Worm (Caenorhabditis elegans) whole organism, L4 larva: Measurements from ENCODE around the gene taf-11.1.

ENCODE experiments used
- F37D6.2 ChIP-seq: sonication (generic microtip); optimal IDR thresholded peaks from 2 replicates; lab custom pipeline; 2016; ENCODE audit warnings: mild to moderate bottlenecking, missing genetic modification characterization, missing compliant biosample characterization
- T26A8.4 ChIP-seq: fragments of 200-800 bp; sonication (Bioruptor generic); IDR thresholded peaks from 2 replicates; pipeline ENCODE4 v1.3.6; 2022; ENCODE audit warnings: missing genetic modification characterization, missing compliant biosample characterization
- Y48G9A.11 ChIP-seq: fragments of 200-800 bp; sonication (Bioruptor generic); IDR thresholded peaks from 2 replicates; pipeline ENCODE4 v1.3.6; 2022; ENCODE audit warnings: missing genetic modification reagents, missing genetic modification characterization, missing compliant biosample characterization
- ZK546.5 ChIP-seq, 2 experiments: sonication (generic microtip); optimal IDR thresholded peaks; 2 replicates each; lab custom pipeline; 2017; ENCODE audit warnings: missing biosample characterization in 2 of 2, missing genetic modification characterization in 2 of 2
- aha-1 ChIP-seq: fragments of 150-350 bp; peaks from one replicate; lab custom pipeline; 2014; ENCODE audit warnings: missing biosample characterization, missing genetic modification characterization
- attf-4 ChIP-seq: sonication (generic microtip); optimal IDR thresholded peaks from 3 replicates; lab custom pipeline; 2017; ENCODE audit warnings: missing biosample characterization, missing genetic modification characterization
- cey-2 ChIP-seq: sonication (generic microtip); optimal IDR thresholded peaks from 3 replicates; lab custom pipeline; 2017; ENCODE audit warnings: missing genetic modification characterization, mild to moderate bottlenecking, missing compliant biosample characterization, antibody characterized with exemption, borderline replicate concordance; ENCODE audit not compliant: insufficient read depth
- duxl-1 ChIP-seq: sonication (generic microtip); optimal IDR thresholded peaks from 2 replicates; lab custom pipeline; 2016; ENCODE audit warnings: mild to moderate bottlenecking, missing genetic modification characterization, moderate library complexity, missing compliant biosample characterization; ENCODE audit not compliant: poor library complexity
- egl-43 ChIP-seq: fragments of 200-800 bp; sonication (Bioruptor generic); IDR thresholded peaks from 2 replicates; pipeline ENCODE4 v1.3.6; 2022; ENCODE audit warnings: missing genetic modification reagents, missing genetic modification characterization, missing compliant biosample characterization
- fkh-10 ChIP-seq: fragments of 150-350 bp; optimal IDR thresholded peaks from 2 replicates; lab custom pipeline; 2014; ENCODE audit warnings: missing biosample characterization, missing genetic modification reagents, missing genetic modification characterization
- fos-1 ChIP-seq: fragments of 150-350 bp; optimal IDR thresholded peaks from 2 replicates; lab custom pipeline; 2014; ENCODE audit warnings: missing biosample characterization, missing genetic modification characterization
- hif-1 ChIP-seq, 2 experiments: sonication (generic microtip); optimal IDR thresholded peaks; 2 replicates each; lab custom pipeline; 2016 to 2017; ENCODE audit warnings: missing compliant biosample characterization in 2 of 2, missing genetic modification characterization in 2 of 2, missing genetic modification reagents in 2 of 2, missing genotype in 2 of 2, mild to moderate bottlenecking in 1 of 2
- hlh-11 ChIP-seq: fragments of 200-800 bp; sonication (Bioruptor generic); optimal IDR thresholded peaks from 2 replicates; lab custom pipeline; 2018; ENCODE audit warnings: mild to moderate bottlenecking, missing genetic modification characterization, missing compliant biosample characterization
- hmg-1.1 ChIP-seq: fragments of 200-800 bp; sonication (Bioruptor generic); IDR thresholded peaks from 2 replicates; pipeline ENCODE4 v1.3.6; 2022; ENCODE audit warnings: missing genetic modification reagents, missing genetic modification characterization, missing compliant biosample characterization
- jun-1 ChIP-seq: fragments of 150-350 bp; optimal IDR thresholded peaks from 2 replicates; lab custom pipeline; 2014; ENCODE audit warnings: missing biosample characterization, missing genetic modification reagents, missing genetic modification characterization
- lin-13 ChIP-seq: fragments of 150-350 bp; optimal IDR thresholded peaks from 2 replicates; lab custom pipeline; 2014; ENCODE audit warnings: missing biosample characterization, missing genetic modification reagents, missing genetic modification characterization
- lin-29 ChIP-seq: fragments of 200-800 bp; sonication (Bioruptor generic); IDR thresholded peaks from 2 replicates; pipeline ENCODE4 v1.3.6; 2022; ENCODE audit warnings: missing genetic modification reagents, missing genetic modification characterization, missing compliant biosample characterization
- lin-38 ChIP-seq: fragments of 200-800 bp; sonication (Bioruptor generic); IDR thresholded peaks from 2 replicates; pipeline ENCODE4 v1.3.6; 2022; ENCODE audit warnings: missing genetic modification reagents, missing genetic modification characterization, missing compliant biosample characterization
- lin-39 ChIP-seq: fragments of 150-350 bp; optimal IDR thresholded peaks from 2 replicates; lab custom pipeline; 2014; ENCODE audit warnings: missing biosample characterization, missing genetic modification reagents, missing genetic modification characterization
- lsy-2 ChIP-seq, 2 experiments: fragments of 150-350 bp in 1 of 2; sonication (generic microtip) in 1 of 2; optimal IDR thresholded peaks; 2 replicates each; lab custom pipeline; 2014 to 2017; ENCODE audit warnings: missing biosample characterization in 2 of 2, missing genetic modification characterization in 2 of 2
- madf-9 ChIP-seq: fragments of 200-800 bp; sonication (Bioruptor generic); conservative IDR thresholded peaks from 2 replicates; pipeline ENCODE4 v1.3.6; 2022; ENCODE audit warnings: missing genetic modification reagents, missing genetic modification characterization, missing compliant biosample characterization
- mdl-1 ChIP-seq, 2 experiments: fragments of 150-350 bp in 1 of 2; sonication (generic microtip) in 1 of 2; optimal IDR thresholded peaks; 2 replicates each; lab custom pipeline; 2014 to 2017; ENCODE audit warnings: missing biosample characterization in 2 of 2, missing genetic modification characterization in 2 of 2
- mep-1 ChIP-seq: fragments of 150-350 bp; sonication (generic microtip); optimal IDR thresholded peaks from 3 replicates; lab custom pipeline; 2014; ENCODE audit warnings: missing biosample characterization, missing genetic modification characterization
- mes-2 ChIP-seq: sonication (generic microtip); optimal IDR thresholded peaks from 2 replicates; lab custom pipeline; 2016; ENCODE audit warnings: missing genotype, mild to moderate bottlenecking, missing genetic modification characterization, missing compliant biosample characterization; ENCODE audit not compliant: poor library complexity, severe bottlenecking
- mxl-2 ChIP-seq: fragments of 200-800 bp; sonication (Bioruptor generic); conservative IDR thresholded peaks from 2 replicates; pipeline ENCODE4 v1.3.6; 2022; ENCODE audit warnings: missing genetic modification reagents, missing genetic modification characterization, missing compliant biosample characterization
- mxl-3 ChIP-seq: fragments of 200-800 bp; sonication (Bioruptor generic); optimal IDR thresholded peaks from 2 replicates; lab custom pipeline; 2018; ENCODE audit warnings: mild to moderate bottlenecking, missing genetic modification characterization, missing compliant biosample characterization
- nhr-11 ChIP-seq: fragments of 150-350 bp; optimal IDR thresholded peaks from 2 replicates; lab custom pipeline; 2014; ENCODE audit warnings: missing biosample characterization, missing genetic modification characterization
- nhr-25 ChIP-seq: sonication (generic microtip); optimal IDR thresholded peaks from 2 replicates; lab custom pipeline; 2017; ENCODE audit warnings: missing genetic modification characterization, mild to moderate bottlenecking, missing compliant biosample characterization, antibody characterized with exemption, moderate library complexity, borderline replicate concordance; ENCODE audit not compliant: insufficient read depth
- nhr-28 ChIP-seq: fragments of 150-350 bp; optimal IDR thresholded peaks from 2 replicates; lab custom pipeline; 2014; ENCODE audit warnings: missing biosample characterization, missing genetic modification characterization
- nhr-42 ChIP-seq: fragments of 200-800 bp; sonication (Bioruptor generic); IDR thresholded peaks from 2 replicates; pipeline ENCODE4 v1.3.6; 2022; ENCODE audit warnings: missing genetic modification characterization, missing compliant biosample characterization
- nhr-48 ChIP-seq: sonication (generic microtip); optimal IDR thresholded peaks from 2 replicates; lab custom pipeline; 2016; ENCODE audit warnings: mild to moderate bottlenecking, missing genetic modification characterization, missing compliant biosample characterization
- nhr-6 ChIP-seq: fragments of 150-350 bp; optimal IDR thresholded peaks from 2 replicates; lab custom pipeline; 2014; ENCODE audit warnings: missing biosample characterization, missing genetic modification characterization
- pha-4 ChIP-seq, 2 experiments: fragments of 150-350 bp in 1 of 2; fragments of 200-800 bp in 1 of 2; sonication (Bioruptor generic) in 1 of 2; IDR thresholded peaks in 1 of 2; optimal IDR thresholded peaks in 1 of 2; 2 replicates each; pipeline versions ENCODE4 v1.3.6 to Lab custom; 2014 to 2022; ENCODE audit warnings: missing genetic modification characterization in 2 of 2, missing genetic modification reagents in 2 of 2, missing biosample characterization in 1 of 2, missing compliant biosample characterization in 1 of 2
- rbr-2 ChIP-seq: sonication (generic microtip); optimal IDR thresholded peaks from 2 replicates; lab custom pipeline; 2016; ENCODE audit warnings: missing genotype, missing genetic modification characterization, missing compliant biosample characterization
- saeg-2 ChIP-seq: fragments of 200-800 bp; sonication (Bioruptor generic); IDR thresholded peaks from 2 replicates; pipeline ENCODE4 v1.3.6; 2022; ENCODE audit warnings: missing genetic modification reagents, missing genetic modification characterization, missing compliant biosample characterization
- set-16 ChIP-seq: fragments of 200-800 bp; sonication (Bioruptor generic); IDR thresholded peaks from 2 replicates; pipeline ENCODE4 v1.3.6; 2022; ENCODE audit warnings: missing genetic modification reagents, missing genetic modification characterization, missing compliant biosample characterization
- tra-1 ChIP-seq: fragments of 200-800 bp; sonication (Bioruptor generic); IDR thresholded peaks from 2 replicates; pipeline ENCODE4 v1.3.6; 2022; ENCODE audit warnings: missing genetic modification reagents, missing genetic modification characterization, missing compliant biosample characterization
- unc-130 ChIP-seq: sonication (generic microtip); optimal IDR thresholded peaks from 2 replicates; lab custom pipeline; 2016; ENCODE audit warnings: missing genetic modification reagents, missing genetic modification characterization, missing compliant biosample characterization
- unc-39 ChIP-seq: sonication (generic microtip); optimal IDR thresholded peaks from 2 replicates; lab custom pipeline; 2017; ENCODE audit warnings: missing biosample characterization, missing genetic modification characterization
- unc-62 ChIP-seq, 3 experiments: fragments of 150-350 bp in 1 of 3; sonication (generic microtip); optimal IDR thresholded peaks in 2 of 3; peaks in 1 of 3; 1 replicate in 1 of 3; 2 replicates in 2 of 3; lab custom pipeline; 2014 to 2017; ENCODE audit warnings: missing biosample characterization in 3 of 3, missing genetic modification characterization in 3 of 3, missing genetic modification reagents in 3 of 3, missing genotype in 1 of 3
- zag-1 ChIP-seq: fragments of 150-350 bp; optimal IDR thresholded peaks from 2 replicates; lab custom pipeline; 2014; ENCODE audit warnings: missing biosample characterization, missing genetic modification characterization
- zip-11 ChIP-seq: fragments of 200-800 bp; sonication (Bioruptor generic); IDR thresholded peaks from 2 replicates; pipeline ENCODE4 v1.3.6; 2022; ENCODE audit warnings: missing genetic modification characterization, missing compliant biosample characterization

taf-11.1 gene

DNA sequence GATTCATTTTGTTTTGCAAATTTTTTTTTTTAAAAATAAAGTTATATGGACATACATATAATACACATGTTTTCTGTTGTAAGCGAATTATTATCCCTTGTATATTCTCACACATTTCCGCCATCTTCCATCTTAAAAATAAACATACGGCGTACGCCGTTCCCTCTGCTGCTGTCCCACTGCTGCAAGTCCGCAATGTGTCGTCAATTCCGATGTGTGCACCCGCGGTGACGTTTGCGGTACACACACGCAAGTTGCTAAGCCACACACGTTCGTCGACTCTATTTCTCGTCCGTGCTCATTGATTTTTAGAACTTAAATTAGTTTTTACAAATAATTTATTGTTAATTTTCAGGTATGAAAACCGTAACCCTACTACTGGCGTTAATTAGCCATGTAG, 5.3 kb downstream of the taf-11.1 start, which contains the start of gene C52B9.4 (continued):
- no peak for TF ChIP-seq fkh-10
- no peak for TF ChIP-seq set-16 (GFP tag; lab: Robert Waterston, UW)
- TF ChIP-seq lin-38: no peak
- TF ChIP-seq attf-4 (tag; lab: Kevin White, UChicago): no peak
- TF ChIP-seq Y48G9A.11: no peak
- TF ChIP-seq zip-11 (GFP tag; lab: Robert Waterston, UW): no peak
- TF ChIP-seq mes-2 (tag; lab: Kevin White, UChicago): peak; percentile 59
- no peak for TF ChIP-seq tra-1 (GFP tag; lab: Robert Waterston, UW)
- TF ChIP-seq nhr-6 (tag; lab: Kevin White, UChicago): peak; percentile 34
- peak; percentile 27 for TF ChIP-seq nhr-28 (tag; lab: Kevin White, UChicago)
- TF ChIP-seq jun-1 (tag; lab: Kevin White, UChicago): no peak
- TF ChIP-seq fos-1 (tag; lab: Kevin White, UChicago): no peak
- TF ChIP-seq cey-2 (tag; lab: Kevin White, UChicago): no peak
- no peak for TF ChIP-seq T26A8.4 (GFP tag; lab: Robert Waterston, UW)
- 0 out of 2 replicates have a peak, but pooled peaks have one; percentile 42 for TF ChIP-seq nhr-42
- no peak for TF ChIP-seq unc-39 (tag; lab: Kevin White, UChicago)
- peak; percentile 28 for TF ChIP-seq mxl-3 (GFP tag; lab: Kevin White, UChicago)
- peak; percentile 76 for TF ChIP-seq hmg-1.1 (GFP tag; lab: Robert Waterston, UW)
- TF ChIP-seq saeg-2 (GFP tag; lab: Robert Waterston, UW): no peak
- TF ChIP-seq egl-43 (GFP tag; lab: Robert Waterston, UW): no peak
- TF ChIP-seq rbr-2 (tag; lab: Kevin White, UChicago): peak; percentile 45
- TF ChIP-seq zag-1 (tag; lab: Kevin White, UChicago): no peak
- TF ChIP-seq duxl-1 (tag; lab: Kevin White, UChicago): no peak
- no peak for TF ChIP-seq nhr-25 (tag; lab: Kevin White, UChicago)

DNA sequence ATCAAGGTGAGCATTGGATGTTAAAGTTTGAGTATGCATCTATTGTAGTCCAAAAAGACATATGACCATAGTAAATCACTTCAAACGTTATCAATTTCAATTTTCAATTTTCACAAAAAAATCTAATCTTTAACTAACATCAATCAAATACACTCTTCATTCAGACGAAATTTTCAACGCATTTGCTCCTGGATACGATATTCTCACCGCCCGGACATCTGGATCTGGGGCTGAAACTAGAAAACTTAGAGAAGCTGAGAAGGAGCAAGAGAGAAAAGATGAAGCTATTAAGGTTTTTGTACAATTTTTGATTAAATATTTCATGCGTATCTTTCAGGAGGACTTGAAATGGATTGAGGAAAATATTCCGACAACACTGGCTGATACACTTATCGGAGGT, 8.8 kb downstream of the taf-11.1 start:
- TF ChIP-seq T26A8.4 (GFP tag; lab: Robert Waterston, UW): no peak
- TF ChIP-seq unc-62 (GFP tag; optimal IDR thresholded peaks at IDR 0.05 in 1 of 2; lab: Kevin White, UChicago): peak in 1 of 2 experiments; percentile 90
- no peak for TF ChIP-seq unc-62 (tag; optimal IDR thresholded peaks at IDR 0.05; lab: Kevin White, UChicago)
- no peak for TF ChIP-seq nhr-11 (tag; lab: Kevin White, UChicago)

DNA sequence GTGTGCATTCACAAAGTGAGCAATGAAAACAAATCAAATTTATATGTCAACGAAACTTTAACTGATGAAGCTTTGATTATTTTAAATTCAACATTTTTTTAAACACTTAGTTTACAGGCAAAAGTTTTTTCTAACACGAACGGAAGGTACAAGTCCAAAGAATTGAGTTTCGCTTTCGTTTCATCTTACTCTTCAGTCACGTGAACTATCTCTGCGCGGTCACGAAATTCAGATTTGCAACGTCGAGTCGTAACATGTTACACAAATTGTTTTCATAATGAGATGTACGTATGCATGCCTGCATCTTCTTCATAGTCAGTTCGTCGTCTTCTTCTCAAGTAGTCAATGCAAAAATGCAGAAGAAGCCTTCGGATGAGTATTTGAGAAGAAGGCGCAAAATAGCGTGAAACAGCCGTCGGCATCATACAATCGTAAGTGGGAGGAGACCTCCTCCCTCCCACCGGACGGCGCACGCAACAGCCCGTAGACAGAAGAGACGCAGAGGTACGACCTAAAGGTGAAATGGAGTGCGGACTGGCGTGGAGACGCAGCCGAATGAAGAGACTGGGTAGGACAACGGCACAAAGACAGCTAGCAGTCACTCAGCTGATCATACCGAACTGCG, 10.4 kb downstream of the taf-11.1 start, which contains the start of gene coel-1:
Gene coel-1, plus strand, starts transcription at position 381 of the 625 bp plus-strand sequence.
- peak; percentile 55 for TF ChIP-seq aha-1 (tag; lab: Kevin White, UChicago)
- TF ChIP-seq mes-2 (tag; lab: Kevin White, UChicago): peak; percentile 53
- peak; percentile 73 for TF ChIP-seq mxl-3 (GFP tag; lab: Kevin White, UChicago)
- TF ChIP-seq hlh-11 (tag; lab: Kevin White, UChicago): peak; percentile 88
- peak; percentile 45 to 65 for TF ChIP-seq mdl-1 (tag; optimal IDR thresholded peaks at IDR 0.05; lab: Kevin White, UChicago)
- peak; percentile 59 for TF ChIP-seq rbr-2 (tag; lab: Kevin White, UChicago)
- no peak for TF ChIP-seq unc-130 (GFP tag; lab: Kevin White, UChicago)
- peak in 1 of 2 experiments; percentile 4 for TF ChIP-seq hif-1 (tag; optimal IDR thresholded peaks at IDR 0.05; lab: Kevin White, UChicago)
- peak; percentile 68 for TF ChIP-seq mep-1 (tag; lab: Kevin White, UChicago)
- no peak for TF ChIP-seq mxl-2 (GFP tag; lab: Robert Waterston, UW)
- TF ChIP-seq F37D6.2: peak; percentile 5
- TF ChIP-seq lsy-2 (tag; optimal IDR thresholded peaks at IDR 0.05; lab: Kevin White, UChicago): peak in 1 of 2 experiments; percentile 33
- TF ChIP-seq hmg-1.1 (GFP tag; lab: Robert Waterston, UW): peak; percentile 72
- TF ChIP-seq set-16 (GFP tag; lab: Robert Waterston, UW): peak; percentile 78
- no peak for TF ChIP-seq zip-11 (GFP tag; lab: Robert Waterston, UW)
- TF ChIP-seq lin-13 (GFP tag; lab: Kevin White, UChicago): peak; percentile 2
- TF ChIP-seq lin-39 (tag; lab: Kevin White, UChicago): no peak
- TF ChIP-seq nhr-48 (tag; lab: Kevin White, UChicago): peak; percentile 27
- no peak for TF ChIP-seq ZK546.5 (tag; optimal IDR thresholded peaks at IDR 0.05; lab: Kevin White, UChicago)
- peak; percentile 18; the same call in 1 of the 2 replicates for TF ChIP-seq madf-9
- TF ChIP-seq unc-62 (GFP tag; optimal IDR thresholded peaks at IDR 0.05 in 1 of 2; lab: Kevin White, UChicago): peak in 1 of 2 experiments; percentile 99
- no peak for TF ChIP-seq unc-62 (tag; optimal IDR thresholded peaks at IDR 0.05; lab: Kevin White, UChicago)
- no peak for TF ChIP-seq lin-29 (GFP tag; lab: Robert Waterston, UW)
- TF ChIP-seq pha-4 (GFP tag; IDR thresholded peaks at IDR 0.05; lab: Robert Waterston, UW): peak; percentile 32; the same call in 1 of the 2 replicates
- no peak for TF ChIP-seq pha-4 (tag; optimal IDR thresholded peaks at IDR 0.05; lab: Kevin White, UChicago)
- TF ChIP-seq fkh-10: peak; percentile 0
